Fruit fly (Drosophila melanogaster): ENCODE measurements around the gene rudhira.

The rudhira gene

dm6 chrX:11775987-11776587 is 40.6 kb upstream of the rudhira start (continued):
- TF ChIP-seq CG3281 (GFP tag; optimal IDR thresholded peaks at IDR 0.05) (no peak), CG9876 (GFP tag; optimal IDR thresholded peaks at IDR 0.05) (no peak), Vsx1 (GFP tag; optimal IDR thresholded peaks at IDR 0.05) (no peak), CG10147 (GFP tag; optimal IDR thresholded peaks at IDR 0.05) (no peak), CG4730 (GFP tag; IDR thresholded peaks at IDR 0.05) (no peak), CG14667 (GFP tag; IDR thresholded peaks at IDR 0.05) (no peak), CG15011 (GFP tag; optimal IDR thresholded peaks at IDR 0.05) (peak; percentile 2), BEAF-32 (GFP tag; optimal IDR thresholded peaks at IDR 0.05) (no peak), seq (GFP tag; IDR thresholded peaks at IDR 0.05) (no peak), slp2 (GFP tag; optimal IDR thresholded peaks at IDR 0.05) (peak; percentile 39), Mad (GFP tag; optimal IDR thresholded peaks at IDR 0.05) (no peak), YL-1 (GFP tag; optimal IDR thresholded peaks at IDR 0.05) (no peak), Fer2 (tag; optimal IDR thresholded peaks at IDR 0.05) (no peak), chinmo (GFP tag; IDR thresholded peaks at IDR 0.05; ENCODE audit: partially characterized antibody) (no peak), row (GFP tag; IDR thresholded peaks at IDR 0.05) (peak; percentile 74), CG15514 (GFP tag; optimal IDR thresholded peaks at IDR 0.05) (peak; percentile 12), nmo (GFP tag; optimal IDR thresholded peaks at IDR 0.05) (peak; percentile 56), Awh (GFP tag; IDR thresholded peaks at IDR 0.05) (no peak), Taf1 (GFP tag; IDR thresholded peaks at IDR 0.05) (no peak), zen (tag; optimal IDR thresholded peaks at IDR 0.05) (peak; percentile 52), h (optimal IDR thresholded peaks at IDR 0.05) (no peak), pita (GFP tag; optimal IDR thresholded peaks at IDR 0.05) (no peak), Ets97D (GFP tag; optimal IDR thresholded peaks at IDR 0.05) (no peak), CG7372 (GFP tag; IDR thresholded peaks at IDR 0.05) (no peak), CoRest (tag; optimal IDR thresholded peaks at IDR 0.05) (peak; percentile 59), Atf-2 (GFP tag; optimal IDR thresholded peaks at IDR 0.05) (no peak), Xbp1 (GFP tag; optimal IDR thresholded peaks at IDR 0.05) (peak; percentile 32), Oli (tag; optimal IDR thresholded peaks at IDR 0.05) (peak; percentile 53), ro (GFP tag; IDR thresholded peaks at IDR 0.05) (no peak), CG11696 (GFP tag; IDR thresholded peaks at IDR 0.05) (no peak), CG15479 (GFP tag; optimal IDR thresholded peaks at IDR 0.05) (no peak), fd102C (GFP tag; optimal IDR thresholded peaks at IDR 0.05) (no peak), fd3F (GFP tag; optimal IDR thresholded peaks at IDR 0.05) (no peak), Camta (GFP tag; optimal IDR thresholded peaks at IDR 0.05) (peak; percentile 15), Adf1 (GFP tag; IDR thresholded peaks at IDR 0.05) (no peak), usp (GFP tag; optimal IDR thresholded peaks at IDR 0.05) (no peak), Atf3 (GFP tag; optimal IDR thresholded peaks at IDR 0.05) (peak; percentile 14), pho (GFP tag; optimal IDR thresholded peaks at IDR 0.05) (no peak), MESR4 (GFP tag; optimal IDR thresholded peaks at IDR 0.05) (no peak), HHEX (GFP tag; optimal IDR thresholded peaks at IDR 0.05) (peak; percentile 38), vfl (GFP tag; optimal IDR thresholded peaks at IDR 0.05) (no peak), sob (GFP tag; IDR thresholded peaks at IDR 0.05) (peak; percentile 45; the same call in 1 of the 2 replicates), HLH3B (GFP tag; IDR thresholded peaks at IDR 0.05) (peak; percentile 53; the same call in 1 of the 2 replicates), CG18764 (GFP tag; optimal IDR thresholded peaks at IDR 0.05) (peak; percentile 18), Hand (GFP tag; optimal IDR thresholded peaks at IDR 0.05) (no peak), CG34376 (GFP tag; optimal IDR thresholded peaks at IDR 0.05) (no peak), CG34224 (GFP tag; IDR thresholded peaks at IDR 0.05; ENCODE audit: partially characterized antibody) (no peak), dati (GFP tag; IDR thresholded peaks at IDR 0.05) (no peak), trh (GFP tag; optimal IDR thresholded peaks at IDR 0.05) (no peak), CG14014 (GFP tag; IDR thresholded peaks at IDR 0.05) (no peak), Drgx (GFP tag; IDR thresholded peaks at IDR 0.05) (peak; percentile 90)

Measured in whole organism, embryonic.